Fruit fly (Drosophila melanogaster): Measurements from ENCODE around the gene Arfrp1.
A peak's percentile ranks its signal among the peaks of the same experiment; 100 is the strongest.

Arfrp1 gene

DNA sequence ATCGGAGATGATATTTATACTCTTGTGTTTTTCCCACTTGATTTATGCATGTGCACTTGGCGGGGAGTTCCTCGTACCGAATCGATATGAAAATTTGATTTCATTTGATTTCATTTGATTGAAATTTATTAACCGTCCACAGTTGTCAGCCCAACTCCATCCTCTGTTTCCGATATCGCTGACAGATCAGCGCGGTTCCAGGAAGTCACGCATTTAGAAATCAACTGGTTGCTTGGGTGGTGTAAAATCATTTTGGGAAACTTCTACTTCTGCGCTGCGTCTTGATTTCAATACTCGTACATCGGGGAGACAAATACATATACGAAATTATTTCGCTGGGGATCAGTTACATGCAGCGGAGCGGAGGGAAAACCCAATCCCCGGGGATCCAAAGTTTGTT is 24.7 kb downstream of the Arfrp1 start:
- no peak for TF ChIP-seq CG7786 (GFP tag; optimal IDR thresholded peaks at IDR 0.05)
- TF ChIP-seq twi (tag; optimal IDR thresholded peaks at IDR 0.05): no peak
- TF ChIP-seq cg (GFP tag; optimal IDR thresholded peaks at IDR 0.05): peak; percentile 2
- TF ChIP-seq CG13624 (GFP tag; optimal IDR thresholded peaks at IDR 0.05): no peak
- TF ChIP-seq Lpt (GFP tag; optimal IDR thresholded peaks at IDR 0.05): no peak
- no peak for TF ChIP-seq amos (GFP tag; IDR thresholded peaks at IDR 0.05; ENCODE audit: partially characterized antibody)
- no peak for TF ChIP-seq CG10431 (GFP tag; optimal IDR thresholded peaks at IDR 0.05)
- TF ChIP-seq Stat92E (GFP tag; optimal IDR thresholded peaks at IDR 0.05): peak in 1 of 3 experiments; percentile 91
- no peak for TF ChIP-seq HLHmδ (GFP tag; optimal IDR thresholded peaks at IDR 0.05)
- no peak for TF ChIP-seq CG14667 (GFP tag; IDR thresholded peaks at IDR 0.05)
- no peak for TF ChIP-seq CG1647 (GFP tag; optimal IDR thresholded peaks at IDR 0.05)
- no peak for TF ChIP-seq jigr1 (GFP tag; IDR thresholded peaks at IDR 0.05)

DNA sequence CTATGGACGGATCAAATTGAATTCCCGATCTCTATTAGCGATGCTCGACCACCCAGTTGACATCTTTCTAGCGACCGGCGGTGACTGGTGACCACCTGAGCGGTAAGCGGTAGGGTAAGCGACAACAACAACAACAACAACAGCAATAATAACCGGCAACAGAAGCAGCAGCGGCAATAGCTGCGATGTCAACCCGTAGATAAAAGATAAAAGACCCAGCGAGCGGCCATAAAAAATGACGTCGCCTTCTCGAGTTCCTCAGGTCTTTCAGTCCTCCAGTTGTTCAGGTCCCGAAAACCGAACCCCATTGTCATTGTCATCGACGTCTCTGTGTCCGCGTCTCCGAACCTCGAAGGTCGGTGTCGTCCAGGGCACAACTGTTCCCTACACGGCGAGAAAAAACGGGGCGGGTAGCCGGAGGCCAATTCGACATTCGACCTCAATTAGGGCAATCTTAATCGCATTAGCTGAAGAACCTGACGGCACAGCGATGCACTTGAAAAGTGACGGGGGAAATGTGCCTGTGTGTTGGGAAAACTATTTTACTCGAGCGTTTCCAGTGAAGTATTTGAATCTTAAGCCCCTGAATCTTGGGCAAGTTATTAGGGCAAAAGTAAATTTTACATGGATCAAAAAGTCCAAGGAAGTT is 25.8 kb downstream of the Arfrp1 start:
- TF ChIP-seq unc-4 (GFP tag; IDR thresholded peaks at IDR 0.05; ENCODE audit: partially characterized antibody): no peak
- peak; percentile 95 for TF ChIP-seq CG4360 (GFP tag; IDR thresholded peaks at IDR 0.05)
- TF ChIP-seq pros (GFP tag; optimal IDR thresholded peaks at IDR 0.05): peak; percentile 29
- peak; percentile 2 for TF ChIP-seq Deaf1 (tag; optimal IDR thresholded peaks at IDR 0.05)
- TF ChIP-seq crp (GFP tag; optimal IDR thresholded peaks at IDR 0.05): no peak
- TF ChIP-seq CG1832 (GFP tag; optimal IDR thresholded peaks at IDR 0.05): no peak
- TF ChIP-seq CG13624 (GFP tag; optimal IDR thresholded peaks at IDR 0.05): no peak
- TF ChIP-seq crol (GFP tag; IDR thresholded peaks at IDR 0.05): no peak
- TF ChIP-seq CG4820 (GFP tag; optimal IDR thresholded peaks at IDR 0.05): no peak
- peak; percentile 85 for TF ChIP-seq zen (tag; optimal IDR thresholded peaks at IDR 0.05)
- no peak for TF ChIP-seq B-H1 (GFP tag; IDR thresholded peaks at IDR 0.05)
- TF ChIP-seq CG17829 (tag; optimal IDR thresholded peaks at IDR 0.05): peak; percentile 0
- no peak for TF ChIP-seq Hmr (GFP tag; optimal IDR thresholded peaks at IDR 0.05)
- no peak for TF ChIP-seq CG17385 (GFP tag; optimal IDR thresholded peaks at IDR 0.05)
- no peak for TF ChIP-seq vfl (GFP tag; optimal IDR thresholded peaks at IDR 0.05)
- TF ChIP-seq Doc3 (GFP tag; IDR thresholded peaks at IDR 0.05; ENCODE audit: partially characterized antibody): no peak
- TF ChIP-seq BEAF-32 (GFP tag; optimal IDR thresholded peaks at IDR 0.05): no peak
- no peak for TF ChIP-seq Dip2 (GFP tag; IDR thresholded peaks at IDR 0.05)
- TF ChIP-seq tll (GFP tag; optimal IDR thresholded peaks at IDR 0.05): peak in 1 of 2 experiments; percentile 86
- no peak for TF ChIP-seq E2f1 (GFP tag; IDR thresholded peaks at IDR 0.05)
- TF ChIP-seq cad (GFP tag; optimal IDR thresholded peaks at IDR 0.05): peak; percentile 84
- no peak for TF ChIP-seq sob (GFP tag; IDR thresholded peaks at IDR 0.05)
- no peak for TF ChIP-seq YL-1 (GFP tag; optimal IDR thresholded peaks at IDR 0.05)
- peak; percentile 13; the same call in 1 of the 3 replicates for TF ChIP-seq CG6791 (GFP tag; IDR thresholded peaks at IDR 0.05; ENCODE audit: partially characterized antibody)
- no peak for TF ChIP-seq vnd (GFP tag; IDR thresholded peaks at IDR 0.05; ENCODE audit: partially characterized antibody)
- TF ChIP-seq otp (GFP tag; IDR thresholded peaks at IDR 0.05): no peak
- TF ChIP-seq CG17612 (GFP tag; IDR thresholded peaks at IDR 0.05): no peak
- no peak for TF ChIP-seq pita (GFP tag; optimal IDR thresholded peaks at IDR 0.05)
- no peak for TF ChIP-seq CG34224 (GFP tag; IDR thresholded peaks at IDR 0.05; ENCODE audit: partially characterized antibody)
- no peak for TF ChIP-seq NFAT (GFP tag; IDR thresholded peaks at IDR 0.05)
- TF ChIP-seq CG14710 (tag; optimal IDR thresholded peaks at IDR 0.05): no peak
- no peak for TF ChIP-seq CG11504 (tag; optimal IDR thresholded peaks at IDR 0.05)
- TF ChIP-seq MBD-R2 (GFP tag; IDR thresholded peaks at IDR 0.05): no peak
- TF ChIP-seq CG6683 (GFP tag; optimal IDR thresholded peaks at IDR 0.05): no peak
- peak; percentile 52 for TF ChIP-seq oc (tag; optimal IDR thresholded peaks at IDR 0.05)
- no peak for TF ChIP-seq Nf-YB (GFP tag; optimal IDR thresholded peaks at IDR 0.05)
- 0 out of 3 replicates have a peak, but pooled peaks have one; percentile 10 for TF ChIP-seq row (GFP tag; IDR thresholded peaks at IDR 0.05)

All from whole organism, embryonic.